Fruit fly (Drosophila melanogaster): ENCODE results near the gene CG11878.

- TF ChIP-seq chinmo (GFP tag; IDR thresholded peaks at IDR 0.05; ENCODE audit: partially characterized antibody) (no peak), CG2202 (tag; optimal IDR thresholded peaks at IDR 0.05) (no peak), ttk (GFP tag; IDR thresholded peaks at IDR 0.05) (no peak), pros (GFP tag; optimal IDR thresholded peaks at IDR 0.05) (no peak), Abd-B (GFP tag; optimal IDR thresholded peaks at IDR 0.05) (no peak), CG15696 (tag; optimal IDR thresholded peaks at IDR 0.05) (no peak), HmgD (GFP tag; optimal IDR thresholded peaks at IDR 0.05) (no peak), CG15269 (tag; optimal IDR thresholded peaks at IDR 0.05) (no peak), CG14441 (GFP tag; IDR thresholded peaks at IDR 0.05) (no peak), crp (GFP tag; optimal IDR thresholded peaks at IDR 0.05) (no peak), CG9797 (GFP tag; optimal IDR thresholded peaks at IDR 0.05) (no peak), stwl (tag; optimal IDR thresholded peaks at IDR 0.05) (no peak), Antp (GFP tag; optimal IDR thresholded peaks at IDR 0.05) (no peak)
These were observed 37.2 kb downstream of the CG11878 start, which contains the start of gene CG31099 for dm6 chr3R:25310843-25311242.
